Worm (Caenorhabditis elegans) whole organism, L4 larva: ENCODE data around the gene R07E5.11.

Experiments used
- ama-1 ChIP-seq: fragments of 150-350 bp; optimal IDR thresholded peaks from 2 replicates; lab custom pipeline; 2014; ENCODE audit warnings: inconsistent platforms, mixed read lengths
- fos-1 ChIP-seq: fragments of 150-350 bp; optimal IDR thresholded peaks from 2 replicates; lab custom pipeline; 2014; ENCODE audit warnings: missing biosample characterization, missing genetic modification characterization
- jun-1 ChIP-seq: fragments of 150-350 bp; optimal IDR thresholded peaks from 2 replicates; lab custom pipeline; 2014; ENCODE audit warnings: missing biosample characterization, missing genetic modification reagents, missing genetic modification characterization
- lin-13 ChIP-seq: fragments of 150-350 bp; optimal IDR thresholded peaks from 2 replicates; lab custom pipeline; 2014; ENCODE audit warnings: missing biosample characterization, missing genetic modification reagents, missing genetic modification characterization
- nhr-10 ChIP-seq: fragments of 150-350 bp; optimal IDR thresholded peaks from 2 replicates; lab custom pipeline; 2014; ENCODE audit warnings: missing biosample characterization, missing genetic modification characterization
- nhr-28 ChIP-seq: fragments of 150-350 bp; optimal IDR thresholded peaks from 2 replicates; lab custom pipeline; 2014; ENCODE audit warnings: missing biosample characterization, missing genetic modification characterization
- nhr-76 ChIP-seq: fragments of 150-350 bp; optimal IDR thresholded peaks from 2 replicates; lab custom pipeline; 2014; ENCODE audit warnings: missing biosample characterization, missing genetic modification characterization
- unc-39 ChIP-seq: sonication (generic microtip); optimal IDR thresholded peaks from 2 replicates; lab custom pipeline; 2017; ENCODE audit warnings: missing biosample characterization, missing genetic modification characterization

- TF ChIP-seq nhr-76 (tag; lab: Kevin White, UChicago) (no peak), lin-13 (GFP tag; lab: Kevin White, UChicago) (no peak), fos-1 (tag; lab: Kevin White, UChicago) (no peak), jun-1 (no peak), ama-1 (lab: Kevin White, UChicago) (no peak), nhr-28 (no peak), nhr-10 (tag; lab: Kevin White, UChicago) (no peak), unc-39 (tag; lab: Kevin White, UChicago) (no peak)
Observed at ce11 chrIII:4395857-4396256, 19.2 kb downstream of the R07E5.11 start.
